Fruit fly (Drosophila melanogaster) whole organism, embryonic: ENCODE results near the gene CG12301.

Experiments used
- Ada2b ChIP-seq: fragments of 200-800 bp; sonication (Bioruptor generic); IDR thresholded peaks from 2 replicates; pipeline ENCODE4 v1.3.6; 2022; ENCODE audit warnings: missing biosample characterization, missing genetic modification characterization
- Adf1 ChIP-seq: fragments of 200-800 bp; sonication (Bioruptor generic); IDR thresholded peaks from 2 replicates; pipeline ENCODE4 v1.3.6; 2022; ENCODE audit warnings: missing biosample characterization, missing genetic modification characterization
- Aef1 ChIP-seq: fragments of 200-800 bp; sonication (Bioruptor generic); IDR thresholded peaks from 3 replicates; pipeline ENCODE4 v1.3.6; 2022; ENCODE audit warnings: missing biosample characterization, missing genetic modification characterization
- B-H2 ChIP-seq: fragments of 200-800 bp; sonication (Bioruptor generic); optimal IDR thresholded peaks from 2 replicates; lab custom pipeline; 2018; ENCODE audit warnings: missing biosample characterization, mild to moderate bottlenecking, missing genetic modification characterization
- CG10543 ChIP-seq: fragments of 200-800 bp; sonication (Bioruptor generic); optimal IDR thresholded peaks from 3 replicates; lab custom pipeline; 2017; ENCODE audit warnings: missing biosample characterization, mild to moderate bottlenecking, missing genetic modification characterization, moderate library complexity
- CG11695 ChIP-seq: fragments of 200-800 bp; sonication (Bioruptor generic); IDR thresholded peaks from 3 replicates; pipeline ENCODE4 v1.3.6; 2022; ENCODE audit warnings: missing biosample characterization, missing genetic modification characterization
- CG13424 ChIP-seq: fragments of 200-800 bp; sonication (Bioruptor generic); optimal IDR thresholded peaks from 2 replicates; lab custom pipeline; 2019; ENCODE audit warnings: missing biosample characterization, mild to moderate bottlenecking, missing genetic modification characterization, moderate library complexity
- CG17328 ChIP-seq: fragments of 200-800 bp; sonication (Bioruptor generic); IDR thresholded peaks from 2 replicates; pipeline ENCODE4 v1.3.6; 2022; ENCODE audit warnings: missing biosample characterization, missing genetic modification characterization
- CG17385 ChIP-seq: fragments of 200-800 bp; sonication (Bioruptor generic); optimal IDR thresholded peaks from 3 replicates; lab custom pipeline; 2018; ENCODE audit warnings: missing biosample characterization, mild to moderate bottlenecking, missing genetic modification characterization
- CG1792 ChIP-seq: fragments of 200-800 bp; sonication (Bioruptor generic); optimal IDR thresholded peaks from 2 replicates; lab custom pipeline; 2016; ENCODE audit warnings: missing biosample characterization, missing genetic modification characterization
- CG18262 ChIP-seq: fragments of 200-800 bp; optimal IDR thresholded peaks from 3 replicates; lab custom pipeline; 2019; ENCODE audit warnings: missing biosample characterization, mild to moderate bottlenecking, missing genetic modification characterization, moderate library complexity
- CG2712 ChIP-seq: fragments of 200-800 bp; optimal IDR thresholded peaks from 3 replicates; lab custom pipeline; 2019; ENCODE audit warnings: missing biosample characterization, mild to moderate bottlenecking, missing genetic modification characterization, moderate library complexity
- CG32772 ChIP-seq: fragments of 200-800 bp; sonication (Bioruptor generic); IDR thresholded peaks from 2 replicates; pipeline ENCODE4 v1.3.6; 2022; ENCODE audit warnings: missing biosample characterization, missing genetic modification characterization
- CG34376 ChIP-seq: fragments of 200-800 bp; sonication (Bioruptor generic); optimal IDR thresholded peaks from 2 replicates; lab custom pipeline; 2018; ENCODE audit warnings: missing biosample characterization, mild to moderate bottlenecking, missing genetic modification characterization
- CG34422 ChIP-seq: fragments of 200-800 bp; sonication (Bioruptor generic); IDR thresholded peaks from 3 replicates; pipeline ENCODE4 v1.3.6; 2022; ENCODE audit warnings: missing biosample characterization, missing genetic modification characterization
- CG3726 ChIP-seq: fragments of 200-800 bp; sonication (Bioruptor generic); IDR thresholded peaks from 3 replicates; pipeline ENCODE4, ENCODE4 v1.3.6; 2022; ENCODE audit warnings: missing biosample characterization, missing genetic modification characterization
- CG3995 ChIP-seq: fragments of 200-800 bp; sonication (Bioruptor generic); optimal IDR thresholded peaks from 3 replicates; lab custom pipeline; 2016; ENCODE audit warnings: missing biosample characterization, missing genetic modification characterization
- CG4820 ChIP-seq: fragments of 200-800 bp; sonication (Bioruptor generic); optimal IDR thresholded peaks from 3 replicates; lab custom pipeline; 2016; ENCODE audit warnings: missing biosample characterization, missing genetic modification characterization
- CG5180 ChIP-seq: fragments of 200-800 bp; sonication (Bioruptor generic); optimal IDR thresholded peaks from 3 replicates; lab custom pipeline; 2017; ENCODE audit warnings: missing biosample characterization, missing genetic modification characterization, mild to moderate bottlenecking, moderate library complexity, missing genetic modification reagents
- Chrac-16 ChIP-seq: fragments of 200-800 bp; sonication (Bioruptor generic); optimal IDR thresholded peaks from 3 replicates; lab custom pipeline; 2016; ENCODE audit warnings: missing biosample characterization, missing genetic modification characterization
- CoRest ChIP-seq: fragments of 200-800 bp; sonication (Bioruptor generic); optimal IDR thresholded peaks from 3 replicates; lab custom pipeline; 2018; ENCODE audit warnings: missing biosample characterization, mild to moderate bottlenecking, missing genetic modification characterization, moderate library complexity
- Deaf1 ChIP-seq: fragments of 200-800 bp; optimal IDR thresholded peaks from 3 replicates; lab custom pipeline; 2019; ENCODE audit warnings: missing biosample characterization, mild to moderate bottlenecking, missing genetic modification characterization, moderate library complexity
- Dip3 ChIP-seq: fragments of 200-800 bp; sonication (Bioruptor generic); optimal IDR thresholded peaks from 3 replicates; lab custom pipeline; 2016; ENCODE audit warnings: missing biosample characterization, missing genetic modification characterization
- HHEX ChIP-seq: fragments of 200-800 bp; sonication (Bioruptor generic); optimal IDR thresholded peaks from 3 replicates; lab custom pipeline; 2017; ENCODE audit warnings: missing biosample characterization, mild to moderate bottlenecking, missing genetic modification characterization, missing genetic modification reagents
- MBD-R2 ChIP-seq: fragments of 200-800 bp; sonication (Bioruptor generic); IDR thresholded peaks from 2 replicates; pipeline ENCODE4 v1.3.6; 2022; ENCODE audit warnings: missing biosample characterization, missing genetic modification characterization
- Myb ChIP-seq: fragments of 200-800 bp; sonication (Bioruptor generic); optimal IDR thresholded peaks from 2 replicates; lab custom pipeline; 2016; ENCODE audit warnings: missing biosample characterization, missing genetic modification characterization
- Neu2 ChIP-seq: fragments of 200-800 bp; sonication (Bioruptor generic); optimal IDR thresholded peaks from 3 replicates; lab custom pipeline; 2016; ENCODE audit warnings: missing biosample characterization, missing genetic modification characterization, borderline replicate concordance
- Opbp ChIP-seq: fragments of 200-800 bp; sonication (Bioruptor generic); IDR thresholded peaks from 3 replicates; pipeline ENCODE4 v1.3.6; 2022; ENCODE audit warnings: missing biosample characterization, missing genetic modification characterization; ENCODE audit not compliant: partially characterized antibody
- Rfx ChIP-seq: fragments of 200-800 bp; sonication (Bioruptor generic); IDR thresholded peaks from 2 replicates; pipeline ENCODE4 v1.3.6; 2022; ENCODE audit warnings: missing biosample characterization, missing genetic modification characterization
- ac ChIP-seq: fragments of 200-800 bp; sonication (Bioruptor generic); optimal IDR thresholded peaks from 3 replicates; lab custom pipeline; 2017; ENCODE audit warnings: missing biosample characterization, mild to moderate bottlenecking, missing genetic modification characterization
- ase ChIP-seq: fragments of 200-800 bp; sonication (Bioruptor generic); IDR thresholded peaks from 3 replicates; pipeline ENCODE4 v1.3.6; 2022; ENCODE audit warnings: missing biosample characterization, missing genetic modification characterization
- cwo ChIP-seq: fragments of 200-800 bp; sonication (Bioruptor generic); optimal IDR thresholded peaks from 3 replicates; lab custom pipeline; 2017; ENCODE audit warnings: missing biosample characterization, missing genetic modification characterization, mild to moderate bottlenecking, moderate library complexity, missing genetic modification reagents
- danr ChIP-seq: fragments of 200-800 bp; sonication (Bioruptor generic); IDR thresholded peaks from 2 replicates; pipeline ENCODE4 v1.3.6; 2022; ENCODE audit warnings: missing biosample characterization, missing genetic modification characterization
- eve ChIP-seq, 2 experiments: fragments of >200 bp; optimal IDR thresholded peaks; 2 replicates each; lab custom pipeline; 2017; ENCODE audit warnings: missing biosample characterization in 2 of 2, missing genetic modification characterization in 2 of 2
- ewg ChIP-seq: fragments of 200-800 bp; sonication (Bioruptor generic); optimal IDR thresholded peaks from 3 replicates; lab custom pipeline; 2017; ENCODE audit warnings: mild to moderate bottlenecking, missing biosample characterization, missing genetic modification reagents, missing genetic modification characterization
- fru ChIP-seq: fragments of >200 bp; optimal IDR thresholded peaks from 2 replicates; lab custom pipeline; 2017
- gem ChIP-seq: fragments of 200-800 bp; sonication (Bioruptor generic); optimal IDR thresholded peaks from 2 replicates; lab custom pipeline; 2019; ENCODE audit warnings: missing biosample characterization, mild to moderate bottlenecking, missing genetic modification characterization, moderate library complexity
- gsb ChIP-seq: fragments of 200-800 bp; sonication (Bioruptor generic); IDR thresholded peaks from 2 replicates; pipeline ENCODE4 v1.3.6; 2022; ENCODE audit warnings: missing biosample characterization, missing genetic modification characterization
- gsb-n ChIP-seq: fragments of 200-800 bp; sonication (Bioruptor generic); optimal IDR thresholded peaks from 3 replicates; lab custom pipeline; 2018; ENCODE audit warnings: missing biosample characterization, mild to moderate bottlenecking, missing genetic modification characterization
- lab ChIP-seq: fragments of 200-800 bp; sonication (Bioruptor generic); optimal IDR thresholded peaks from 3 replicates; lab custom pipeline; 2017; ENCODE audit warnings: missing biosample characterization, missing genetic modification characterization, mild to moderate bottlenecking, moderate library complexity, missing genetic modification reagents
- pan ChIP-seq, 4 experiments: fragments of >200 bp in 3 of 4; fragments of 200-800 bp in 1 of 4; sonication (Bioruptor generic) in 1 of 4; optimal IDR thresholded peaks in 3 of 4; IDR thresholded peaks in 1 of 4; 2 replicates each; pipeline versions ENCODE4 v1.3.6 to Lab custom; 2017 to 2022; ENCODE audit warnings: missing biosample characterization in 2 of 4, missing genetic modification characterization in 2 of 4, mixed read lengths in 1 of 4
- row ChIP-seq: fragments of 200-800 bp; sonication (Bioruptor generic); IDR thresholded peaks from 3 replicates; pipeline ENCODE4 v1.3.6; 2022; ENCODE audit warnings: missing biosample characterization, missing genetic modification characterization
- sisA ChIP-seq: fragments of 200-800 bp; sonication (Bioruptor generic); IDR thresholded peaks from 2 replicates; pipeline ENCODE4 v1.3.6; 2022; ENCODE audit warnings: missing biosample characterization, missing genetic modification characterization
- so ChIP-seq: fragments of 200-800 bp; sonication (Bioruptor generic); IDR thresholded peaks from 3 replicates; pipeline ENCODE4 v1.3.6; 2022; ENCODE audit warnings: missing biosample characterization, missing genetic modification characterization
- sob ChIP-seq: fragments of 200-800 bp; sonication (Bioruptor generic); IDR thresholded peaks from 2 replicates; pipeline ENCODE4 v1.3.6; 2022; ENCODE audit warnings: missing biosample characterization, missing genetic modification characterization
- sug ChIP-seq: fragments of 200-800 bp; optimal IDR thresholded peaks from 2 replicates; lab custom pipeline; 2019; ENCODE audit warnings: missing biosample characterization, mild to moderate bottlenecking, missing genetic modification characterization, moderate library complexity
- trem ChIP-seq: fragments of 200-800 bp; optimal IDR thresholded peaks from 3 replicates; lab custom pipeline; 2019; ENCODE audit warnings: missing biosample characterization, mild to moderate bottlenecking, missing genetic modification characterization, moderate library complexity
- tup ChIP-seq: fragments of 200-800 bp; sonication (Bioruptor generic); optimal IDR thresholded peaks from 2 replicates; lab custom pipeline; 2016; ENCODE audit warnings: missing biosample characterization, mild to moderate bottlenecking, missing genetic modification characterization, moderate library complexity
- wdn ChIP-seq: fragments of 200-800 bp; sonication (Bioruptor generic); IDR thresholded peaks from 2 replicates; pipeline ENCODE4 v1.3.6; 2022; ENCODE audit warnings: missing biosample characterization, missing genetic modification characterization

The CG12301 gene

dm6 chr3L:15532368-15533030 lies 48.1 kb upstream of the CG12301 start (continued):
- TF ChIP-seq CG3995 (GFP tag; lab: Kevin White, UChicago) (no peak), ewg (no peak), ac (no peak), CG2712 (tag; lab: Kevin White, UChicago) (peak; percentile 61), CoRest (peak; percentile 17), CG18262 (peak; percentile 79), Opbp (no peak), CG10543 (no peak), gem (tag; lab: Kevin White, UChicago) (peak; percentile 39), so (0 out of 3 replicates have a peak, but pooled peaks have one; percentile 25), danr (GFP tag; lab: Robert Waterston, UW) (0 out of 2 replicates have a peak, but pooled peaks have one; percentile 28), Ada2b (GFP tag; lab: Robert Waterston, UW) (peak; percentile 59), Adf1 (GFP tag; lab: Robert Waterston, UW) (peak; percentile 76), CG34422 (GFP tag; lab: Robert Waterston, UW) (peak; percentile 16; the same call in 1 of the 3 replicates), HHEX (no peak), sisA (GFP tag; lab: Robert Waterston, UW) (peak; percentile 42), B-H2 (no peak), CG11695 (peak; percentile 39; the same call in 1 of the 3 replicates), CG34376 (GFP tag; lab: Kevin White, UChicago) (no peak), CG4820 (peak; percentile 44), CG32772 (GFP tag; lab: Robert Waterston, UW) (peak; percentile 55; the same call in 1 of the 2 replicates), CG13424 (tag; lab: Kevin White, UChicago) (no peak), Aef1 (GFP tag; lab: Robert Waterston, UW) (0 out of 3 replicates have a peak, but pooled peaks have one; percentile 29), gsb-n (tag; lab: Kevin White, UChicago) (peak; percentile 73), Chrac-16 (peak; percentile 1), eve (GFP tag; optimal IDR thresholded peaks at IDR 0.05; lab: Kevin White, UChicago) (no peak), CG3726 (GFP tag; lab: Robert Waterston, UW) (0 out of 3 replicates have a peak, but pooled peaks have one; percentile 11), pan (optimal IDR thresholded peaks at IDR 0.05; lab: Kevin White, UChicago) (no peak), pan (GFP tag; optimal IDR thresholded peaks at IDR 0.05 in 1 of 2, IDR thresholded peaks at IDR 0.05 in 1 of 2) (peak in 1 of 2 experiments; percentile 72), CG5180 (GFP tag; lab: Kevin White, UChicago) (peak; percentile 45), tup (no peak), sug (tag; lab: Kevin White, UChicago) (peak; percentile 14), Myb (peak; percentile 14), MBD-R2 (GFP tag; lab: Robert Waterston, UW) (peak; percentile 16; the same call in 1 of the 2 replicates), CG17385 (GFP tag; lab: Kevin White, UChicago) (no peak), Deaf1 (peak; percentile 69), cwo (GFP tag; lab: Kevin White, UChicago) (peak; percentile 34), gsb (GFP tag; lab: Robert Waterston, UW) (peak; percentile 47; the same call in 1 of the 2 replicates), CG17328 (peak; percentile 34; the same call in 1 of the 2 replicates), trem (peak; percentile 43), Dip3 (GFP tag; lab: Kevin White, UChicago) (no peak), fru (lab: Kevin White, UChicago) (no peak), row (GFP tag; lab: Robert Waterston, UW) (peak; percentile 48), ase (GFP tag; lab: Robert Waterston, UW) (0 out of 3 replicates have a peak, but pooled peaks have one; percentile 26), lab (GFP tag; lab: Kevin White, UChicago) (peak; percentile 39), Neu2 (GFP tag; lab: Kevin White, UChicago) (no peak), wdn (GFP tag; lab: Robert Waterston, UW) (0 out of 2 replicates have a peak, but pooled peaks have one; percentile 5), Rfx (peak; percentile 23; the same call in 1 of the 2 replicates), CG1792 (peak; percentile 5), sob (GFP tag; lab: Robert Waterston, UW) (0 out of 2 replicates have a peak, but pooled peaks have one; percentile 34)
